Fruit fly (Drosophila melanogaster): Measurements from ENCODE around the gene CG7110.

dm6 chr2L:13458991-13459731 lies 60.4 kb downstream of the CG7110 start, which contains the start of gene CG42810:
- no peak for TF ChIP-seq dmrt93B (GFP tag; optimal IDR thresholded peaks at IDR 0.05)
- no peak for TF ChIP-seq ey (GFP tag; optimal IDR thresholded peaks at IDR 0.05)
- no peak for TF ChIP-seq pan (optimal IDR thresholded peaks at IDR 0.05)

All from whole organism, wandering third instar larva.